Fruit fly (Drosophila melanogaster) whole organism, embryonic: ENCODE results near the gene CG11263.

ENCODE experiments used
- Bteb2 ChIP-seq: fragments of 200-800 bp; sonication (Bioruptor generic); optimal IDR thresholded peaks from 2 replicates; lab custom pipeline; 2016; ENCODE audit warnings: missing biosample characterization, missing genetic modification characterization
- CG10147 ChIP-seq: fragments of 200-800 bp; sonication (Bioruptor generic); optimal IDR thresholded peaks from 2 replicates; lab custom pipeline; 2019; ENCODE audit warnings: missing biosample characterization, mild to moderate bottlenecking, missing genetic modification characterization, moderate library complexity
- CG11456 ChIP-seq: fragments of 200-800 bp; sonication (Bioruptor generic); IDR thresholded peaks from 3 replicates; pipeline ENCODE4 v1.3.6; 2022; ENCODE audit warnings: missing biosample characterization, missing genetic modification characterization
- CG11695 ChIP-seq: fragments of 200-800 bp; sonication (Bioruptor generic); IDR thresholded peaks from 3 replicates; pipeline ENCODE4 v1.3.6; 2022; ENCODE audit warnings: missing biosample characterization, missing genetic modification characterization
- CG13123 ChIP-seq: fragments of 200-800 bp; sonication (Bioruptor generic); optimal IDR thresholded peaks from 2 replicates; lab custom pipeline; 2016; ENCODE audit warnings: missing biosample characterization, missing genetic modification characterization
- CG13287 ChIP-seq: fragments of 200-800 bp; sonication (Bioruptor generic); IDR thresholded peaks from 2 replicates; pipeline ENCODE4 v1.3.6; 2022; ENCODE audit warnings: missing biosample characterization, missing genetic modification characterization; ENCODE audit not compliant: partially characterized antibody
- CG14014 ChIP-seq: fragments of 200-800 bp; sonication (Bioruptor generic); IDR thresholded peaks from 2 replicates; pipeline ENCODE4 v1.3.6; 2022; ENCODE audit warnings: missing biosample characterization, missing genetic modification characterization
- CG14050 ChIP-seq: fragments of 200-800 bp; sonication (Bioruptor generic); IDR thresholded peaks from 3 replicates; pipeline ENCODE4 v1.3.6; 2022; ENCODE audit warnings: missing biosample characterization, missing genetic modification characterization
- CG15514 ChIP-seq: fragments of 200-800 bp; sonication (Bioruptor generic); optimal IDR thresholded peaks from 3 replicates; lab custom pipeline; 2017; ENCODE audit warnings: missing biosample characterization, missing genetic modification characterization, mild to moderate bottlenecking, moderate library complexity, missing genetic modification reagents
- CG17829 ChIP-seq: fragments of 200-800 bp; optimal IDR thresholded peaks from 2 replicates; lab custom pipeline; 2019; ENCODE audit warnings: missing biosample characterization, mild to moderate bottlenecking, missing genetic modification characterization, moderate library complexity
- CG18262 ChIP-seq: fragments of 200-800 bp; optimal IDR thresholded peaks from 3 replicates; lab custom pipeline; 2019; ENCODE audit warnings: missing biosample characterization, mild to moderate bottlenecking, missing genetic modification characterization, moderate library complexity
- CG2116 ChIP-seq: fragments of 200-800 bp; sonication (Bioruptor generic); optimal IDR thresholded peaks from 3 replicates; lab custom pipeline; 2018; ENCODE audit warnings: missing biosample characterization, mild to moderate bottlenecking, missing genetic modification characterization
- CG2712 ChIP-seq: fragments of 200-800 bp; optimal IDR thresholded peaks from 3 replicates; lab custom pipeline; 2019; ENCODE audit warnings: missing biosample characterization, mild to moderate bottlenecking, missing genetic modification characterization, moderate library complexity
- CG2875 ChIP-seq: fragments of 200-800 bp; sonication (Bioruptor generic); optimal IDR thresholded peaks from 2 replicates; lab custom pipeline; 2017; ENCODE audit warnings: missing biosample characterization, mild to moderate bottlenecking, missing genetic modification characterization, missing genetic modification reagents
- CG30020 ChIP-seq: fragments of 200-800 bp; optimal IDR thresholded peaks from 2 replicates; lab custom pipeline; 2019; ENCODE audit warnings: missing biosample characterization, mild to moderate bottlenecking, missing genetic modification characterization, moderate library complexity
- CG31365 ChIP-seq: fragments of 200-800 bp; sonication (Bioruptor generic); optimal IDR thresholded peaks from 2 replicates; lab custom pipeline; 2018; ENCODE audit warnings: missing biosample characterization, mild to moderate bottlenecking, missing genetic modification characterization
- CG34422 ChIP-seq: fragments of 200-800 bp; sonication (Bioruptor generic); IDR thresholded peaks from 3 replicates; pipeline ENCODE4 v1.3.6; 2022; ENCODE audit warnings: missing biosample characterization, missing genetic modification characterization
- CG4424 ChIP-seq: fragments of 200-800 bp; sonication (Bioruptor generic); optimal IDR thresholded peaks from 3 replicates; lab custom pipeline; 2016; ENCODE audit warnings: missing biosample characterization, missing genetic modification characterization
- CG6175 ChIP-seq: fragments of 200-800 bp; sonication (Bioruptor generic); IDR thresholded peaks from 3 replicates; pipeline ENCODE4 v1.3.6; 2022; ENCODE audit warnings: missing biosample characterization, missing genetic modification characterization
- CG6272 ChIP-seq: fragments of 200-800 bp; sonication (Bioruptor generic); IDR thresholded peaks from 2 replicates; pipeline ENCODE4 v1.3.6; 2022; ENCODE audit warnings: missing biosample characterization, missing genetic modification characterization
- CG7271 ChIP-seq: fragments of 200-800 bp; sonication (Bioruptor generic); optimal IDR thresholded peaks from 2 replicates; lab custom pipeline; 2018; ENCODE audit warnings: missing biosample characterization, mild to moderate bottlenecking, missing genetic modification characterization, moderate library complexity
- D19A ChIP-seq: fragments of 200-800 bp; optimal IDR thresholded peaks from 3 replicates; lab custom pipeline; 2019; ENCODE audit warnings: missing biosample characterization, mild to moderate bottlenecking, missing genetic modification characterization, moderate library complexity
- Doc2 ChIP-seq: fragments of 200-800 bp; sonication (Bioruptor generic); IDR thresholded peaks from 2 replicates; pipeline ENCODE4 v1.3.6; 2022; ENCODE audit warnings: missing biosample characterization, missing genetic modification characterization
- Doc3 ChIP-seq: fragments of 200-800 bp; sonication (Bioruptor generic); IDR thresholded peaks from 3 replicates; pipeline ENCODE4 v1.3.6; 2022; ENCODE audit warnings: missing biosample characterization, missing genetic modification characterization; ENCODE audit not compliant: partially characterized antibody
- Dp ChIP-seq: fragments of 200-800 bp; sonication (Bioruptor generic); optimal IDR thresholded peaks from 2 replicates; lab custom pipeline; 2018; ENCODE audit warnings: missing biosample characterization, mild to moderate bottlenecking, missing genetic modification characterization, moderate library complexity
- Ets65A ChIP-seq: fragments of 200-800 bp; sonication (Bioruptor generic); peaks from one replicate; lab custom pipeline; 2016; ENCODE audit warnings: missing biosample characterization, missing genetic modification characterization
- Myb ChIP-seq: fragments of 200-800 bp; sonication (Bioruptor generic); optimal IDR thresholded peaks from 2 replicates; lab custom pipeline; 2016; ENCODE audit warnings: missing biosample characterization, missing genetic modification characterization
- Neu2 ChIP-seq: fragments of 200-800 bp; sonication (Bioruptor generic); optimal IDR thresholded peaks from 3 replicates; lab custom pipeline; 2016; ENCODE audit warnings: missing biosample characterization, missing genetic modification characterization, borderline replicate concordance
- Nf-YA ChIP-seq: fragments of 200-800 bp; sonication (Bioruptor generic); IDR thresholded peaks from 2 replicates; pipeline ENCODE4 v1.3.6; 2022; ENCODE audit warnings: missing biosample characterization, missing genetic modification characterization
- Oli ChIP-seq: fragments of 200-800 bp; sonication (Bioruptor generic); optimal IDR thresholded peaks from 2 replicates; lab custom pipeline; 2018; ENCODE audit warnings: missing biosample characterization, mild to moderate bottlenecking, missing genetic modification characterization, moderate library complexity
- Opbp ChIP-seq: fragments of 200-800 bp; sonication (Bioruptor generic); IDR thresholded peaks from 3 replicates; pipeline ENCODE4 v1.3.6; 2022; ENCODE audit warnings: missing biosample characterization, missing genetic modification characterization; ENCODE audit not compliant: partially characterized antibody
- Side ChIP-seq: fragments of 200-800 bp; sonication (Bioruptor generic); optimal IDR thresholded peaks from 2 replicates; lab custom pipeline; 2016; ENCODE audit warnings: missing biosample characterization, missing genetic modification characterization
- TFAM ChIP-seq: fragments of 200-800 bp; sonication (Bioruptor generic); optimal IDR thresholded peaks from 2 replicates; lab custom pipeline; 2017; ENCODE audit warnings: missing biosample characterization, missing genetic modification characterization, inconsistent platforms
- YL-1 ChIP-seq: fragments of 200-800 bp; sonication (Bioruptor generic); optimal IDR thresholded peaks from 3 replicates; lab custom pipeline; 2017; ENCODE audit warnings: missing biosample characterization, mild to moderate bottlenecking, missing genetic modification characterization
- abd-A ChIP-seq: fragments of 200-800 bp; sonication (Bioruptor generic); optimal IDR thresholded peaks from 3 replicates; lab custom pipeline; 2019; ENCODE audit warnings: missing biosample characterization, mild to moderate bottlenecking, missing genetic modification characterization, moderate library complexity
- amos ChIP-seq: fragments of 200-800 bp; sonication (Bioruptor generic); IDR thresholded peaks from 2 replicates; pipeline ENCODE4 v1.3.6; 2022; ENCODE audit warnings: missing biosample characterization, missing genetic modification characterization; ENCODE audit not compliant: partially characterized antibody
- ara ChIP-seq: fragments of 200-800 bp; sonication (Bioruptor generic); IDR thresholded peaks from 2 replicates; pipeline ENCODE4 v1.3.6; 2022; ENCODE audit warnings: missing biosample characterization, missing genetic modification characterization
- ato ChIP-seq: fragments of 200-800 bp; sonication (Bioruptor generic); IDR thresholded peaks from 2 replicates; pipeline ENCODE4 v1.3.6; 2022; ENCODE audit warnings: missing biosample characterization, missing genetic modification characterization; ENCODE audit not compliant: partially characterized antibody
- cato ChIP-seq: fragments of 200-800 bp; sonication (Bioruptor generic); optimal IDR thresholded peaks from 2 replicates; lab custom pipeline; 2016; ENCODE audit warnings: missing biosample characterization, missing genetic modification characterization, borderline replicate concordance
- chm ChIP-seq: fragments of 200-800 bp; sonication (Bioruptor generic); IDR thresholded peaks from 2 replicates; pipeline ENCODE4 v1.3.6; 2022; ENCODE audit warnings: missing biosample characterization, missing genetic modification characterization
- cwo ChIP-seq: fragments of 200-800 bp; sonication (Bioruptor generic); optimal IDR thresholded peaks from 3 replicates; lab custom pipeline; 2017; ENCODE audit warnings: missing biosample characterization, missing genetic modification characterization, mild to moderate bottlenecking, moderate library complexity, missing genetic modification reagents
- dimm ChIP-seq: fragments of 200-800 bp; sonication (Bioruptor generic); IDR thresholded peaks from 2 replicates; pipeline ENCODE4 v1.3.6; 2022; ENCODE audit warnings: missing biosample characterization, missing genetic modification characterization
- en ChIP-seq: fragments of 200-800 bp; sonication (Bioruptor generic); optimal IDR thresholded peaks from 2 replicates; lab custom pipeline; 2016; ENCODE audit warnings: missing biosample characterization, missing genetic modification characterization
- fru ChIP-seq: fragments of >200 bp; optimal IDR thresholded peaks from 2 replicates; lab custom pipeline; 2017
- ham ChIP-seq: fragments of 200-800 bp; sonication (Bioruptor generic); IDR thresholded peaks from 2 replicates; pipeline ENCODE4 v1.3.6; 2022; ENCODE audit warnings: missing biosample characterization, missing genetic modification characterization
- pb ChIP-seq: fragments of 200-800 bp; sonication (Bioruptor generic); optimal IDR thresholded peaks from 3 replicates; lab custom pipeline; 2016; ENCODE audit warnings: missing biosample characterization, missing genetic modification characterization
- pzg ChIP-seq: fragments of 200-800 bp; sonication (Bioruptor generic); optimal IDR thresholded peaks from 3 replicates; lab custom pipeline; 2018; ENCODE audit warnings: missing biosample characterization, mild to moderate bottlenecking, missing genetic modification characterization, moderate library complexity
- sr ChIP-seq: fragments of 200-800 bp; sonication (Bioruptor generic); IDR thresholded peaks from 3 replicates; pipeline ENCODE4 v1.3.6; 2022; ENCODE audit warnings: missing biosample characterization, missing genetic modification characterization
- stwl ChIP-seq: fragments of 200-800 bp; sonication (Bioruptor generic); optimal IDR thresholded peaks from 3 replicates; lab custom pipeline; 2018; ENCODE audit warnings: missing biosample characterization, mild to moderate bottlenecking, missing genetic modification characterization, moderate library complexity
- trem ChIP-seq: fragments of 200-800 bp; optimal IDR thresholded peaks from 3 replicates; lab custom pipeline; 2019; ENCODE audit warnings: missing biosample characterization, mild to moderate bottlenecking, missing genetic modification characterization, moderate library complexity
- wek ChIP-seq: fragments of 200-800 bp; sonication (Bioruptor generic); optimal IDR thresholded peaks from 3 replicates; lab custom pipeline; 2018; ENCODE audit warnings: missing biosample characterization, mild to moderate bottlenecking, missing genetic modification characterization, moderate library complexity
- yki ChIP-seq: fragments of >200 bp; optimal IDR thresholded peaks from 3 replicates; lab custom pipeline; 2018

The CG11263 gene

DNA sequence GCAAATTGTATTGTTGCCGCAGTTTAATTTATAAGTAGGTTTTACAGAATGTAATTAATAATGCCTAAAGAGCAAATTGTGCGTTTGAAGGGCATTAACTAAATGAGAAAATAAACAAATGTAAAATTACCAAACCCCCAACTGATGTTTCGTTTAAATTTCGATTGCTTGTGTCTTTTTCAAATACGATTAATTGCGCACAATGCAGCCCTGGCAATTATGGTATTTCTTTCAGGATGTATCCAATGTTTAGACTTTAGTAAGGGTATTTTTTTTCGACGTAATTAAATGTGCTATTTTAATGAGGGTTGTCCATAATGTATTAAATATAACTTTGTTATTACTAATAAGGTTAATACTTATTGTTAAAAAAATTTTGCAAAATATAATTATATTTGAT is 34.2 kb downstream of the CG11263 start (continued):
- TF ChIP-seq YL-1 (GFP tag; lab: Kevin White, UChicago) (no peak), cwo (GFP tag; lab: Kevin White, UChicago) (no peak), Doc2 (GFP tag; lab: Robert Waterston, UW) (no peak), Side (GFP tag; lab: Kevin White, UChicago) (no peak), dimm (GFP tag; lab: Robert Waterston, UW) (no peak), Oli (no peak), CG31365 (tag; lab: Kevin White, UChicago) (no peak), CG10147 (no peak), sr (no peak), Myb (GFP tag; lab: Kevin White, UChicago) (peak; percentile 84), CG2116 (GFP tag; lab: Kevin White, UChicago) (peak; percentile 97), Ets65A (no peak), Nf-YA (GFP tag; lab: Robert Waterston, UW) (no peak), CG17829 (tag; lab: Kevin White, UChicago) (no peak), Dp (GFP tag; lab: Kevin White, UChicago) (peak; percentile 91), abd-A (tag; lab: Kevin White, UChicago) (peak; percentile 47), Neu2 (no peak), ato (GFP tag; lab: Robert Waterston, UW) (no peak), CG6175 (GFP tag; lab: Robert Waterston, UW) (no peak), en (GFP tag; lab: Kevin White, UChicago) (no peak), ara (no peak), CG34422 (GFP tag; lab: Robert Waterston, UW) (no peak), CG18262 (tag; lab: Kevin White, UChicago) (no peak), amos (GFP tag; lab: Robert Waterston, UW) (no peak; the same call in 1 of the 2 replicates), CG14014 (GFP tag; lab: Robert Waterston, UW) (no peak), CG2712 (tag; lab: Kevin White, UChicago) (peak; percentile 9), CG13287 (GFP tag; lab: Robert Waterston, UW) (no peak), pzg (GFP tag; lab: Kevin White, UChicago) (peak; percentile 68), Bteb2 (no peak), TFAM (GFP tag; lab: Kevin White, UChicago) (no peak), wek (GFP tag; lab: Kevin White, UChicago) (peak; percentile 94), cato (GFP tag; lab: Kevin White, UChicago) (no peak), CG14050 (GFP tag; lab: Robert Waterston, UW) (no peak), CG2875 (GFP tag; lab: Kevin White, UChicago) (no peak), Opbp (GFP tag; lab: Robert Waterston, UW) (no peak), trem (peak; percentile 25), Doc3 (GFP tag; lab: Robert Waterston, UW) (no peak), CG13123 (no peak), CG30020 (tag; lab: Kevin White, UChicago) (no peak), CG4424 (no peak), CG7271 (tag; lab: Kevin White, UChicago) (no peak), D19A (tag; lab: Kevin White, UChicago) (peak; percentile 62), stwl (tag; lab: Kevin White, UChicago) (peak; percentile 47), chm (GFP tag; lab: Robert Waterston, UW) (no peak), fru (no peak), CG6272 (GFP tag; lab: Robert Waterston, UW) (no peak), CG11695 (GFP tag; lab: Robert Waterston, UW) (no peak), ham (no peak), yki (lab: Kevin White, UChicago) (no peak), CG11456 (GFP tag; lab: Robert Waterston, UW) (no peak), CG15514 (GFP tag; lab: Kevin White, UChicago) (peak; percentile 9), pb (GFP tag; lab: Kevin White, UChicago) (no peak)
